Worm (Caenorhabditis elegans) whole organism, L2 larva: ENCODE data around the gene Y37H2A.1.

Experiments used
- aly-2 ChIP-seq: fragments of 150-350 bp; optimal IDR thresholded peaks from 2 replicates; lab custom pipeline; 2014; ENCODE audit warnings: missing biosample characterization, missing genetic modification characterization
- blmp-1 ChIP-seq: sonication (generic microtip); optimal IDR thresholded peaks from 2 replicates; lab custom pipeline; 2017; ENCODE audit warnings: missing genetic modification characterization, mild to moderate bottlenecking, missing compliant biosample characterization, antibody characterized with exemption, moderate library complexity; ENCODE audit not compliant: insufficient read depth
- lin-39 ChIP-seq: fragments of 150-350 bp; optimal IDR thresholded peaks from 2 replicates; lab custom pipeline; 2014; ENCODE audit warnings: missing biosample characterization, missing genetic modification reagents, missing genetic modification characterization
- mab-5 ChIP-seq: fragments of 150-350 bp; optimal IDR thresholded peaks from 2 replicates; lab custom pipeline; 2014; ENCODE audit warnings: missing biosample characterization, missing genetic modification characterization
- mdl-1 ChIP-seq, 2 experiments: fragments of 150-350 bp in 1 of 2; sonication (generic microtip) in 1 of 2; optimal IDR thresholded peaks; 2 replicates each; lab custom pipeline; 2017; ENCODE audit warnings: missing biosample characterization in 2 of 2, missing genetic modification characterization in 2 of 2
- nhr-21 ChIP-seq: fragments of 150-350 bp; optimal IDR thresholded peaks from 2 replicates; lab custom pipeline; 2014; ENCODE audit warnings: missing biosample characterization, missing genetic modification characterization
- nhr-237 ChIP-seq: fragments of 150-350 bp; optimal IDR thresholded peaks from 2 replicates; lab custom pipeline; 2014; ENCODE audit warnings: missing biosample characterization, missing genetic modification characterization
- nhr-6 ChIP-seq: fragments of 150-350 bp; optimal IDR thresholded peaks from 2 replicates; lab custom pipeline; 2014; ENCODE audit warnings: missing biosample characterization, missing genetic modification characterization
- nhr-77 ChIP-seq: fragments of 150-350 bp; optimal IDR thresholded peaks from 2 replicates; lab custom pipeline; 2014; ENCODE audit warnings: missing biosample characterization, missing genetic modification characterization
- snpc-4 ChIP-seq: fragments of 150-350 bp; optimal IDR thresholded peaks from 2 replicates; lab custom pipeline; 2014; ENCODE audit warnings: missing biosample characterization, missing genetic modification characterization
- unc-39 ChIP-seq: fragments of 150-350 bp; optimal IDR thresholded peaks from 2 replicates; lab custom pipeline; 2014; ENCODE audit warnings: missing biosample characterization, missing genetic modification characterization

DNA sequence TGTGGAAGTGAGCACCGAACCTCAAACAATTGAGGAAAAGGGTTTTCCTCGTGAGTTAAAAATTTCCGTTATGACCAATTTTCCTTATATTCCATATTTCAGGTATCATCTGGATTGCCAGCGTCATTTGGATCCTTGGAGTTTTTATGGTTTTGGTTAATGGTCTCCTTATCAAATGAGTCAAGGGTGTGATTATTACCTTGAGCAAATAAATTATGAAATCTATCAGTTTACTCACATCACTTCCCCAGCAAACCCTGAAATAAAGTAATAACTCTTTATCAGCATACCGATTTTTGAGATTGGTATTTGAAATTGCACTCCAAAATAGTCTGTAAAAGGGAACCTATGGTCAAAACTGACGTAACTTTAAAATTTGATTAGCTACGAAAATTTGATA, 36.4 kb downstream of the Y37H2A.1 start:
- no peak for TF ChIP-seq mdl-1 (tag; optimal IDR thresholded peaks at IDR 0.05; lab: Kevin White, UChicago)
- no peak for TF ChIP-seq blmp-1
- no peak for TF ChIP-seq unc-39 (tag; lab: Kevin White, UChicago)
- TF ChIP-seq nhr-6 (tag; lab: Kevin White, UChicago), result no peak
- TF ChIP-seq lin-39 (tag; lab: Kevin White, UChicago), result no peak
- no peak for TF ChIP-seq nhr-21 (tag; lab: Kevin White, UChicago)
- TF ChIP-seq aly-2 (tag; lab: Kevin White, UChicago), result no peak
- no peak for TF ChIP-seq nhr-77
- no peak for TF ChIP-seq snpc-4
- no peak for TF ChIP-seq nhr-237 (tag; lab: Kevin White, UChicago)
- no peak for TF ChIP-seq mab-5 (tag; lab: Kevin White, UChicago)
